Fruit fly (Drosophila melanogaster) whole organism, embryonic: Measurements from ENCODE around the gene CG2641.

Source experiments
- ATbp ChIP-seq: fragments of 200-800 bp; sonication (Bioruptor generic); optimal IDR thresholded peaks from 2 replicates; lab custom pipeline; 2017; ENCODE audit warnings: missing biosample characterization, mild to moderate bottlenecking, missing genetic modification characterization, missing genetic modification reagents
- B-H2 ChIP-seq: fragments of 200-800 bp; sonication (Bioruptor generic); optimal IDR thresholded peaks from 2 replicates; lab custom pipeline; 2018; ENCODE audit warnings: missing biosample characterization, mild to moderate bottlenecking, missing genetic modification characterization
- CG10321 ChIP-seq: fragments of 200-800 bp; sonication (Bioruptor generic); IDR thresholded peaks from 2 replicates; pipeline ENCODE4 v1.3.6; 2022; ENCODE audit warnings: missing biosample characterization, missing genetic modification characterization
- CG11456 ChIP-seq: fragments of 200-800 bp; sonication (Bioruptor generic); IDR thresholded peaks from 3 replicates; pipeline ENCODE4 v1.3.6; 2022; ENCODE audit warnings: missing biosample characterization, missing genetic modification characterization
- CG14050 ChIP-seq: fragments of 200-800 bp; sonication (Bioruptor generic); IDR thresholded peaks from 3 replicates; pipeline ENCODE4 v1.3.6; 2022; ENCODE audit warnings: missing biosample characterization, missing genetic modification characterization
- CG14667 ChIP-seq: fragments of 200-800 bp; sonication (Bioruptor generic); IDR thresholded peaks from 2 replicates; pipeline ENCODE4 v1.3.6; 2022; ENCODE audit warnings: missing biosample characterization, missing genetic modification characterization
- CG14965 ChIP-seq: fragments of 200-800 bp; sonication (Bioruptor generic); optimal IDR thresholded peaks from 2 replicates; lab custom pipeline; 2016; ENCODE audit warnings: missing biosample characterization, missing genetic modification characterization, borderline replicate concordance
- CG15011 ChIP-seq: fragments of 200-800 bp; sonication (Bioruptor generic); optimal IDR thresholded peaks from 3 replicates; lab custom pipeline; 2018; ENCODE audit warnings: missing biosample characterization, mild to moderate bottlenecking, missing genetic modification characterization
- CG16815 ChIP-seq: fragments of 200-800 bp; sonication (Bioruptor generic); optimal IDR thresholded peaks from 3 replicates; lab custom pipeline; 2017; ENCODE audit warnings: missing biosample characterization, mild to moderate bottlenecking, missing genetic modification characterization
- CG17802 ChIP-seq: fragments of 200-800 bp; sonication (Bioruptor generic); optimal IDR thresholded peaks from 2 replicates; lab custom pipeline; 2018; ENCODE audit warnings: missing biosample characterization, mild to moderate bottlenecking, missing genetic modification characterization, moderate library complexity
- CG18011 ChIP-seq: fragments of 200-800 bp; sonication (Bioruptor generic); optimal IDR thresholded peaks from 2 replicates; lab custom pipeline; 2017; ENCODE audit warnings: missing biosample characterization, missing genetic modification characterization, mild to moderate bottlenecking, moderate library complexity, missing genotype
- CG18476 ChIP-seq: fragments of 200-800 bp; sonication (Bioruptor generic); optimal IDR thresholded peaks from 2 replicates; lab custom pipeline; 2016; ENCODE audit warnings: missing biosample characterization, mild to moderate bottlenecking, missing genetic modification characterization
- CG18619 ChIP-seq: fragments of 200-800 bp; sonication (Bioruptor generic); optimal IDR thresholded peaks from 3 replicates; lab custom pipeline; 2017; ENCODE audit warnings: missing biosample characterization, mild to moderate bottlenecking, missing genetic modification characterization
- CG2120 ChIP-seq: fragments of 200-800 bp; sonication (Bioruptor generic); optimal IDR thresholded peaks from 3 replicates; lab custom pipeline; 2016; ENCODE audit warnings: missing biosample characterization, missing genetic modification characterization
- CG2199 ChIP-seq: fragments of 200-800 bp; sonication (Bioruptor generic); IDR thresholded peaks from 3 replicates; pipeline ENCODE4 v1.3.6; 2022; ENCODE audit warnings: missing biosample characterization, missing genetic modification characterization
- CG31441 ChIP-seq: fragments of 200-800 bp; sonication (Bioruptor generic); IDR thresholded peaks from 2 replicates; pipeline ENCODE4 v1.3.6; 2022; ENCODE audit warnings: missing biosample characterization, missing genetic modification characterization
- CG5180 ChIP-seq: fragments of 200-800 bp; sonication (Bioruptor generic); optimal IDR thresholded peaks from 3 replicates; lab custom pipeline; 2017; ENCODE audit warnings: missing biosample characterization, missing genetic modification characterization, mild to moderate bottlenecking, moderate library complexity, missing genetic modification reagents
- CG6683 ChIP-seq: fragments of 200-800 bp; sonication (Bioruptor generic); optimal IDR thresholded peaks from 2 replicates; lab custom pipeline; 2017; ENCODE audit warnings: missing biosample characterization, mild to moderate bottlenecking, missing genetic modification characterization, missing genetic modification reagents
- D19B ChIP-seq: fragments of 200-800 bp; sonication (Bioruptor generic); optimal IDR thresholded peaks from 2 replicates; lab custom pipeline; 2017; ENCODE audit warnings: missing biosample characterization, mild to moderate bottlenecking, missing genetic modification characterization
- Doc2 ChIP-seq: fragments of 200-800 bp; sonication (Bioruptor generic); IDR thresholded peaks from 2 replicates; pipeline ENCODE4 v1.3.6; 2022; ENCODE audit warnings: missing biosample characterization, missing genetic modification characterization
- Fer2 ChIP-seq: fragments of 200-800 bp; sonication (Bioruptor generic); optimal IDR thresholded peaks from 2 replicates; lab custom pipeline; 2018; ENCODE audit warnings: missing biosample characterization, mild to moderate bottlenecking, missing genetic modification characterization, moderate library complexity
- HHEX ChIP-seq: fragments of 200-800 bp; sonication (Bioruptor generic); optimal IDR thresholded peaks from 3 replicates; lab custom pipeline; 2017; ENCODE audit warnings: missing biosample characterization, mild to moderate bottlenecking, missing genetic modification characterization, missing genetic modification reagents
- HLH54F ChIP-seq: fragments of 200-800 bp; sonication (Bioruptor generic); optimal IDR thresholded peaks from 3 replicates; lab custom pipeline; 2016; ENCODE audit warnings: missing biosample characterization, missing genetic modification characterization
- Hmr ChIP-seq: fragments of 200-800 bp; sonication (Bioruptor generic); optimal IDR thresholded peaks from 3 replicates; lab custom pipeline; 2017; ENCODE audit warnings: mild to moderate bottlenecking, missing biosample characterization, missing genetic modification reagents, missing genetic modification characterization
- Hr39 ChIP-seq: fragments of >200 bp; optimal IDR thresholded peaks from 2 replicates; lab custom pipeline; 2017
- Hr51 ChIP-seq, 2 experiments: fragments of 200-800 bp; sonication (Bioruptor generic); optimal IDR thresholded peaks; 2 replicates in 1 of 2; 3 replicates in 1 of 2; lab custom pipeline; 2016 to 2018; ENCODE audit warnings: missing biosample characterization in 2 of 2, missing genetic modification characterization in 2 of 2, mild to moderate bottlenecking in 1 of 2, moderate library complexity in 1 of 2
- Hsf ChIP-seq: fragments of 200-800 bp; sonication (Bioruptor generic); optimal IDR thresholded peaks from 3 replicates; lab custom pipeline; 2016; ENCODE audit warnings: missing biosample characterization, missing genetic modification characterization
- MTF-1 ChIP-seq: fragments of 200-800 bp; sonication (Bioruptor generic); optimal IDR thresholded peaks from 2 replicates; lab custom pipeline; 2018; ENCODE audit warnings: missing biosample characterization, mild to moderate bottlenecking, missing genetic modification characterization, borderline replicate concordance
- NfI ChIP-seq: fragments of 200-800 bp; sonication (Bioruptor generic); optimal IDR thresholded peaks from 3 replicates; lab custom pipeline; 2018; ENCODE audit warnings: missing biosample characterization, mild to moderate bottlenecking, missing genetic modification characterization, moderate library complexity
- Oli ChIP-seq: fragments of 200-800 bp; sonication (Bioruptor generic); optimal IDR thresholded peaks from 2 replicates; lab custom pipeline; 2018; ENCODE audit warnings: missing biosample characterization, mild to moderate bottlenecking, missing genetic modification characterization, moderate library complexity
- Sox102F ChIP-seq: fragments of 200-800 bp; sonication (Bioruptor generic); optimal IDR thresholded peaks from 2 replicates; lab custom pipeline; 2018; ENCODE audit warnings: missing biosample characterization, mild to moderate bottlenecking, missing genetic modification characterization, moderate library complexity
- ab ChIP-seq: fragments of 200-800 bp; sonication (Bioruptor generic); optimal IDR thresholded peaks from 2 replicates; lab custom pipeline; 2016; ENCODE audit warnings: missing biosample characterization, missing genetic modification characterization
- abd-A ChIP-seq: fragments of 200-800 bp; sonication (Bioruptor generic); optimal IDR thresholded peaks from 3 replicates; lab custom pipeline; 2019; ENCODE audit warnings: missing biosample characterization, mild to moderate bottlenecking, missing genetic modification characterization, moderate library complexity
- al ChIP-seq: fragments of 200-800 bp; sonication (Bioruptor generic); IDR thresholded peaks from 2 replicates; pipeline ENCODE4 v1.3.6; 2022; ENCODE audit warnings: missing biosample characterization, missing genetic modification characterization
- btn ChIP-seq: fragments of 200-800 bp; sonication (Bioruptor generic); optimal IDR thresholded peaks from 2 replicates; lab custom pipeline; 2016; ENCODE audit warnings: missing biosample characterization, missing genetic modification characterization
- caup ChIP-seq: fragments of 200-800 bp; sonication (Bioruptor generic); optimal IDR thresholded peaks from 3 replicates; lab custom pipeline; 2017; ENCODE audit warnings: missing biosample characterization, mild to moderate bottlenecking, missing genetic modification characterization, moderate library complexity; ENCODE audit not compliant: severe bottlenecking
- chif ChIP-seq, 2 experiments: fragments of 200-800 bp; sonication (Bioruptor generic); optimal IDR thresholded peaks; 3 replicates each; lab custom pipeline; 2016; ENCODE audit warnings: missing biosample characterization in 2 of 2, missing genetic modification characterization in 2 of 2
- cwo ChIP-seq: fragments of 200-800 bp; sonication (Bioruptor generic); optimal IDR thresholded peaks from 3 replicates; lab custom pipeline; 2017; ENCODE audit warnings: missing biosample characterization, missing genetic modification characterization, mild to moderate bottlenecking, moderate library complexity, missing genetic modification reagents
- dan ChIP-seq: fragments of 200-800 bp; sonication (Bioruptor generic); IDR thresholded peaks from 2 replicates; pipeline ENCODE4 v1.3.6; 2022; ENCODE audit warnings: missing biosample characterization, missing genetic modification characterization
- emc ChIP-seq: fragments of 200-800 bp; sonication (Bioruptor generic); optimal IDR thresholded peaks from 2 replicates; lab custom pipeline; 2016; ENCODE audit warnings: missing biosample characterization, missing genetic modification characterization
- exex ChIP-seq: fragments of 200-800 bp; sonication (Bioruptor generic); optimal IDR thresholded peaks from 4 replicates; lab custom pipeline; 2018; ENCODE audit warnings: missing biosample characterization, mild to moderate bottlenecking, missing genetic modification characterization, moderate library complexity
- gcm2 ChIP-seq: fragments of 200-800 bp; sonication (Bioruptor generic); optimal IDR thresholded peaks from 2 replicates; lab custom pipeline; 2016; ENCODE audit warnings: missing biosample characterization, missing genetic modification characterization
- ind ChIP-seq: fragments of 200-800 bp; sonication (Bioruptor generic); optimal IDR thresholded peaks from 3 replicates; lab custom pipeline; 2016; ENCODE audit warnings: missing biosample characterization, missing genetic modification characterization
- nerfin-1 ChIP-seq: fragments of 200-800 bp; sonication (Bioruptor generic); optimal IDR thresholded peaks from 3 replicates; lab custom pipeline; 2019; ENCODE audit warnings: missing biosample characterization, mild to moderate bottlenecking, missing genetic modification characterization, moderate library complexity
- p53 ChIP-seq: fragments of 200-800 bp; sonication (Bioruptor generic); optimal IDR thresholded peaks from 2 replicates; lab custom pipeline; 2016; ENCODE audit warnings: missing biosample characterization, missing genetic modification characterization
- run ChIP-seq: fragments of 200-800 bp; sonication (Bioruptor generic); optimal IDR thresholded peaks from 3 replicates; lab custom pipeline; 2018; ENCODE audit warnings: missing biosample characterization, mild to moderate bottlenecking, missing genetic modification characterization
- sens ChIP-seq: fragments of 200-800 bp; sonication (Bioruptor generic); peaks from one replicate; lab custom pipeline; 2016; ENCODE audit warnings: missing biosample characterization, missing genetic modification characterization
- unpg ChIP-seq: fragments of 200-800 bp; sonication (Bioruptor generic); optimal IDR thresholded peaks from 3 replicates; lab custom pipeline; 2018; ENCODE audit warnings: missing biosample characterization, mild to moderate bottlenecking, missing genetic modification characterization, moderate library complexity
- zf30C ChIP-seq: fragments of 200-800 bp; sonication (Bioruptor generic); optimal IDR thresholded peaks from 3 replicates; lab custom pipeline; 2018; ENCODE audit warnings: missing biosample characterization, mild to moderate bottlenecking, missing genetic modification characterization
- zfh2 ChIP-seq: fragments of 200-800 bp; sonication (Bioruptor generic); optimal IDR thresholded peaks from 2 replicates; lab custom pipeline; 2016; ENCODE audit warnings: missing biosample characterization, missing genetic modification characterization

The CG2641 gene

dm6 chr3R:7813981-7814529 lies 20.2 kb downstream of the CG2641 start, which contains the start of gene CG34384 (continued):
- peak; percentile 15 for TF ChIP-seq ATbp (GFP tag; lab: Kevin White, UChicago)
- peak; percentile 25 for TF ChIP-seq Fer2 (tag; lab: Kevin White, UChicago)
- no peak for TF ChIP-seq p53
- peak; percentile 14 for TF ChIP-seq unpg (GFP tag; lab: Kevin White, UChicago)
- TF ChIP-seq dan, result no peak
- TF ChIP-seq Hmr, result peak; percentile 76
- TF ChIP-seq CG14667, result no peak
- TF ChIP-seq ab (GFP tag; lab: Kevin White, UChicago), result no peak
- no peak for TF ChIP-seq CG2199 (GFP tag; lab: Robert Waterston, UW)
- peak; percentile 33 for TF ChIP-seq btn (GFP tag; lab: Kevin White, UChicago)
- TF ChIP-seq exex, result peak; percentile 17
- TF ChIP-seq HLH54F, result peak; percentile 27
- peak; percentile 34 for TF ChIP-seq Hsf (GFP tag; lab: Kevin White, UChicago)
- peak; percentile 46 for TF ChIP-seq D19B (GFP tag; lab: Kevin White, UChicago)
- TF ChIP-seq caup (GFP tag; lab: Kevin White, UChicago), result peak; percentile 59
- TF ChIP-seq CG2120 (GFP tag; lab: Kevin White, UChicago), result peak; percentile 77
- TF ChIP-seq CG18619 (GFP tag; lab: Kevin White, UChicago), result peak; percentile 70
- TF ChIP-seq emc (GFP tag; lab: Kevin White, UChicago), result peak; percentile 34
- TF ChIP-seq Hr51 (GFP tag; optimal IDR thresholded peaks at IDR 0.05; lab: Kevin White, UChicago), result peak; percentile 6 to 49
- TF ChIP-seq Oli, result peak; percentile 67
- no peak for TF ChIP-seq MTF-1 (GFP tag; lab: Kevin White, UChicago)
- no peak for TF ChIP-seq Hr39
- TF ChIP-seq CG5180 (GFP tag; lab: Kevin White, UChicago), result peak; percentile 48
- peak; percentile 59 for TF ChIP-seq ind
- TF ChIP-seq B-H2 (GFP tag; lab: Kevin White, UChicago), result peak; percentile 5
- TF ChIP-seq CG31441 (GFP tag; lab: Robert Waterston, UW), result peak; percentile 68
- TF ChIP-seq CG18476 (GFP tag; lab: Kevin White, UChicago), result peak; percentile 42
- TF ChIP-seq Sox102F (GFP tag; lab: Kevin White, UChicago), result peak; percentile 23
- TF ChIP-seq zf30C (GFP tag; lab: Kevin White, UChicago), result no peak
- no peak for TF ChIP-seq gcm2
- TF ChIP-seq CG17802 (tag; lab: Kevin White, UChicago), result no peak
- 0 out of 3 replicates have a peak, but pooled peaks have one; percentile 68 for TF ChIP-seq CG11456 (GFP tag; lab: Robert Waterston, UW)
- peak; percentile 88 for TF ChIP-seq sens (GFP tag; lab: Kevin White, UChicago)
- TF ChIP-seq CG14965 (GFP tag; lab: Kevin White, UChicago), result no peak
- TF ChIP-seq zfh2, result peak; percentile 42
- TF ChIP-seq NfI (GFP tag; lab: Kevin White, UChicago), result peak; percentile 19
- no peak for TF ChIP-seq CG10321 (GFP tag; lab: Robert Waterston, UW)
- TF ChIP-seq CG18011, result peak; percentile 6
- TF ChIP-seq al (GFP tag; lab: Robert Waterston, UW), result no peak
- peak; percentile 50 for TF ChIP-seq abd-A (tag; lab: Kevin White, UChicago)
- TF ChIP-seq run, result no peak
- peak; percentile 35 for TF ChIP-seq CG16815 (GFP tag; lab: Kevin White, UChicago)
- TF ChIP-seq nerfin-1 (tag; lab: Kevin White, UChicago), result peak; percentile 45
- peak; percentile 50 for TF ChIP-seq HHEX (GFP tag; lab: Kevin White, UChicago)
- TF ChIP-seq Doc2 (GFP tag; lab: Robert Waterston, UW), result no peak
- TF ChIP-seq CG14050 (GFP tag; lab: Robert Waterston, UW), result no peak
- TF ChIP-seq CG6683 (GFP tag; lab: Kevin White, UChicago), result peak; percentile 52
- peak; percentile 69 for TF ChIP-seq cwo (GFP tag; lab: Kevin White, UChicago)
- TF ChIP-seq chif (GFP tag; optimal IDR thresholded peaks at IDR 0.05; lab: Kevin White, UChicago), result peak in 1 of 2 experiments; percentile 31
- peak; percentile 64 for TF ChIP-seq CG15011 (GFP tag; lab: Kevin White, UChicago)
